Worm (Caenorhabditis elegans) whole organism, early embryonic: Measurements from ENCODE around the gene clic-1.

Experiments
- B0310.2 ChIP-seq: sonication (generic microtip); optimal IDR thresholded peaks from 2 replicates; lab custom pipeline; 2016; ENCODE audit warnings: mild to moderate bottlenecking, missing genetic modification characterization, missing compliant biosample characterization
- F13C5.2 ChIP-seq: sonication (generic microtip); optimal IDR thresholded peaks from 2 replicates; lab custom pipeline; 2017; ENCODE audit warnings: mild to moderate bottlenecking, missing genetic modification characterization, inconsistent platforms, missing compliant biosample characterization
- aly-1 ChIP-seq: sonication (generic microtip); optimal IDR thresholded peaks from 2 replicates; lab custom pipeline; 2016; ENCODE audit warnings: missing genetic modification characterization, missing compliant biosample characterization
- ama-1 ChIP-seq: fragments of 150-350 bp; optimal IDR thresholded peaks from 2 replicates; lab custom pipeline; 2014
- ceh-13 ChIP-seq: fragments of 200-800 bp; sonication (Bioruptor generic); optimal IDR thresholded peaks from 2 replicates; lab custom pipeline; 2018; ENCODE audit warnings: mild to moderate bottlenecking, missing genetic modification characterization, missing compliant biosample characterization
- ceh-36 ChIP-seq: sonication (generic microtip); optimal IDR thresholded peaks from 2 replicates; lab custom pipeline; 2016; ENCODE audit warnings: missing genetic modification characterization, inconsistent platforms, missing compliant biosample characterization
- ets-7 ChIP-seq: sonication (generic microtip); optimal IDR thresholded peaks from 2 replicates; lab custom pipeline; 2016; ENCODE audit warnings: missing genotype, missing genetic modification characterization, missing compliant biosample characterization
- flt-1 ChIP-seq: fragments of 200-800 bp; sonication (Bioruptor generic); IDR thresholded peaks from 2 replicates; pipeline ENCODE4 v1.3.6; 2022; ENCODE audit warnings: missing genetic modification characterization, missing compliant biosample characterization
- hmbx-1 ChIP-seq: sonication (generic microtip); optimal IDR thresholded peaks from 2 replicates; lab custom pipeline; 2016; ENCODE audit warnings: mild to moderate bottlenecking, missing genetic modification characterization, missing compliant biosample characterization
- hmg-4 ChIP-seq: fragments of 200-800 bp; sonication (Bioruptor generic); optimal IDR thresholded peaks from 2 replicates; lab custom pipeline; 2018; ENCODE audit warnings: mild to moderate bottlenecking, missing genetic modification characterization, missing compliant biosample characterization
- hnd-1 ChIP-seq: sonication (generic microtip); optimal IDR thresholded peaks from 2 replicates; lab custom pipeline; 2016; ENCODE audit warnings: missing genetic modification characterization, missing compliant biosample characterization
- pes-1 ChIP-seq: fragments of 200-800 bp; sonication (Bioruptor generic); IDR thresholded peaks from 2 replicates; pipeline ENCODE4 v1.3.6; 2022; ENCODE audit warnings: missing genetic modification reagents, missing genetic modification characterization, missing compliant biosample characterization
- scrt-1 ChIP-seq: fragments of 200-800 bp; sonication (Bioruptor generic); IDR thresholded peaks from 2 replicates; pipeline ENCODE4 v1.3.6; 2022; ENCODE audit warnings: missing genetic modification characterization, missing compliant biosample characterization
- sea-1 ChIP-seq: fragments of 200-800 bp; sonication (Bioruptor generic); conservative IDR thresholded peaks from 2 replicates; pipeline ENCODE4 v1.3.6; 2022; ENCODE audit warnings: missing genetic modification characterization, missing compliant biosample characterization
- tbx-11 ChIP-seq: fragments of 200-800 bp; sonication (Bioruptor generic); IDR thresholded peaks from 2 replicates; pipeline ENCODE4 v1.3.6; 2022; ENCODE audit warnings: missing genetic modification characterization, missing compliant biosample characterization
- tbx-37 ChIP-seq: fragments of 200-800 bp; sonication (Bioruptor generic); conservative IDR thresholded peaks from 2 replicates; pipeline ENCODE4 v1.3.6; 2022; ENCODE audit warnings: missing genetic modification reagents, missing genetic modification characterization, missing compliant biosample characterization
- tra-4 ChIP-seq: sonication (generic microtip); optimal IDR thresholded peaks from 2 replicates; lab custom pipeline; 2017; ENCODE audit warnings: missing genetic modification characterization, missing compliant biosample characterization

The clic-1 gene

DNA sequence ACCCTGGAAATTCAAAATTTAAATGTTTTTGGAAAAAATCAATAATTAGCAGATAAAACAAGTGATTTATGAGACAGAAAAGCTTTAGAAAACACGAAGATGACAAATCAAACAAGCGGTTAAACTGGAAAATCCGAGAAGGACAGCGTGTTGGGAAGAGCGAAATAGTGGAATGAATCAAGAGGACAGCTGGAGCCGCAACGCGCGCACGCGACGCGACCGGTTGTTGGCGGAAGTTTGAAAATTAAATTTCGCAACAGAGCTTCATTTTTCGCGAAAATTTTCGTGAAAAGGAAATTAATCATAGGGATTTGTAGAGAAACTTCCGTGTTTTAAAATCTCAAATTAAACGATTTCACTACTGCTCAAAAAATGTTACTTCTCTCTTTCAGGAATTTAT lies at the start of gene clic-1:
TSS of gene clic-1 (minus strand) at position 3 of the 400 bp plus-strand sequence.
- TF ChIP-seq hnd-1 (tag; lab: Kevin White, UChicago) (no peak), F13C5.2 (peak; percentile 63)

DNA sequence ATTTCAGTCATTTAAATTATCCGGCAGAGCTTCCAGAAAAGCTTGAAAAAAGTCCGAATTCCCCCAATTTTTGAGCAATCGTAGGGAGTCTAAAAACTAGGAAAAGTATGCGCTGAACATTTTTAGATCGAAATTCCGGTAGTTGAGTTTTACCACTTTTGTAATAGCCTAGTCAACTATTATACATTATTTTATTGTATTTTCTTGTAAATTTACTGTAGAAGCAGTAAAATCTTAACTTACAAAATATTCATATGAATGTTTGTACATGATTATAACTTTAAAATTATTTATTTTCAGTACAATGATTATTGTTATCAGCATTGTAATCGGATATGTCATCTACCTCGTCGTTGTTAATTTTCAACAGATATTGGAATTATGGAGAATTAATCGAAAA lies 46.8 kb upstream of the clic-1 start, which contains the start of gene cyp-32A1:
TSS of gene cyp-32A1 (plus strand) at position 301 of the 400 bp plus-strand sequence.
- TF ChIP-seq ets-7 (tag; lab: Kevin White, UChicago) (no peak), F13C5.2 (no peak)

DNA sequence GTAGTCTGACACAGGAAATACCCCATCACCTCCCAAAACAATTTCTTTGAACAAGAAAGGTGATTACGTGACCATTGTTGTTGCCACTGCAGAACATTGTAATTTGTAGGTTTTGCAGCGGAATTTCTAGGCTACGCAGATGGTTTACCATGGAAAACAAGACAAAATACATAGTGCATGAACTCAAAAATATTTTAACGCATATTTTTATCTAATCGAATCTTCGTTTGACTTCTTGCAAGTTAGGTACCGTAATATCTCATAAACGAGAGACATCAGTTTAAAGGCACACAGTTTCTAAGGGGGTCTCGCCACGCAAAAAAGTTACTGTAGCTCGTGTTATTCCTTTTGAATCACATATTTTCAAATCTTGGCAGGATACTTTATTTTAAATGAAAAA lies 44.3 kb upstream of the clic-1 start:
- no peak for TF ChIP-seq ets-7 (tag; lab: Kevin White, UChicago)
- no peak for TF ChIP-seq B0310.2 (tag; lab: Kevin White, UChicago)

DNA sequence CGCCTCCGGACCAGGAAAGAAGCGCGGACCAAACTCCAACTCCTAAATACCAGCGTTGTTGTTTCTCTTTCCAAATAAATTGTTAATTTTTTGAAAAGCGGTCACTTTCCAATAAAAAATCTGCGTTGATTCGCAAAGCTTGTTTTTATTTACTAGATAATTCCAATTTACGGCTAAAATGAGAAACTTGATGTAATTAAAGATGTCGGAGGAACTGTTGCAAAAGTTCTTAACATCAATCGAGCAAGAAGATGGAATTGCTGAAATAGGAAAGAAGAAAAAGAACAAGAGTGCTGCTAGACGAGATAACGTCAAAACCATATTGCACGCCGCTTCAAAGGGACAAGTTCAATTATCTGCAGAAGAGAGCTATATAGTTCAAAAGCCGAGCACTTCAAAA lies 42.4 kb upstream of the clic-1 start, which contains the start of gene C26F1.3:
TSS of gene C26F1.3 (plus strand) at position 203 of the 400 bp plus-strand sequence.
- TF ChIP-seq tbx-11 (GFP tag; lab: Robert Waterston, UW) = no peak
- no peak for TF ChIP-seq ceh-36 (tag; lab: Kevin White, UChicago)
- no peak for TF ChIP-seq sea-1
- no peak for TF ChIP-seq tbx-37 (GFP tag; lab: Robert Waterston, UW)
- TF ChIP-seq ets-7 (tag; lab: Kevin White, UChicago) = no peak
- TF ChIP-seq B0310.2 (tag; lab: Kevin White, UChicago) = no peak
- TF ChIP-seq ama-1 = no peak
- TF ChIP-seq aly-1 (tag; lab: Kevin White, UChicago) = no peak
- TF ChIP-seq F13C5.2 = no peak
- TF ChIP-seq hnd-1 (tag; lab: Kevin White, UChicago) = no peak
- no peak for TF ChIP-seq scrt-1 (GFP tag; lab: Robert Waterston, UW)
- no peak for TF ChIP-seq tra-4
- no peak for TF ChIP-seq ceh-13 (GFP tag; lab: Kevin White, UChicago)
- TF ChIP-seq pes-1 (GFP tag; lab: Robert Waterston, UW) = no peak
- TF ChIP-seq hmg-4 = no peak

DNA sequence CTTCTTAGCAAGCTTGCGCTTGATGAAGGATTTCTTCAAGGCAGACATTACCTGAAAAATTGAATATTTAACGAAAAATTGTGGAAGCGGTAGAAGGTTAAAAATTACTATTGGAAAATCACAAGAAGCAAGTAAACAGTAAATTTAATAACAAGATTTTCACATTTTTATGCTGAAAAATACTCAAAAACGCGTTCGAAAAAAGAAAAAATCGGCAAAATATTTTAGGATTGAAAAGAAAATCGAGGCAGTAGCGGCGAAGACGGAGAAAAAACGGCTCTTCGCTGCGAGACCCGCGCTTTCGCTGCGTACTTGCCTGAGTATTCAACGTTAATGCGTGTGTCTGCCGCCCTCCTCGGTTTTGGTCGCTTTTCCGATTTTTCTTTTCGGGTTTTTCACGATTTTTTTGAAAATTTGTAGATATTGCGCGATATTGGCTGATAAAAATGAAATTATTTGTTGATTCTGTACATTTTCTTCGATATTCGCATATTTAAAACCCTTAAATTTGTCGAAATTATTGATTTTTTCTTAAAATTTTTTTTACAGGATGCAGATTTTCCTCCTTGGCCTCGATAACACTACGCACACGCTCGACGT lies 41.4 kb upstream of the clic-1 start, which contains the start of the genes rpl-39 and rps-30:
TSS of gene rpl-39 (minus strand) at position 51 of the 600 bp plus-strand sequence.
TSS of gene rps-30 (plus strand) at position 550 of the 600 bp plus-strand sequence.
- TF ChIP-seq hmg-4 (peak; percentile 53), aly-1 (tag; lab: Kevin White, UChicago) (no peak), flt-1 (GFP tag; lab: Robert Waterston, UW) (peak; percentile 26; the same call in 1 of the 2 replicates), scrt-1 (GFP tag; lab: Robert Waterston, UW) (no peak), B0310.2 (tag; lab: Kevin White, UChicago) (no peak), pes-1 (GFP tag; lab: Robert Waterston, UW) (peak; percentile 37; the same call in 1 of the 2 replicates), F13C5.2 (peak; percentile 50), hnd-1 (tag; lab: Kevin White, UChicago) (no peak)

DNA sequence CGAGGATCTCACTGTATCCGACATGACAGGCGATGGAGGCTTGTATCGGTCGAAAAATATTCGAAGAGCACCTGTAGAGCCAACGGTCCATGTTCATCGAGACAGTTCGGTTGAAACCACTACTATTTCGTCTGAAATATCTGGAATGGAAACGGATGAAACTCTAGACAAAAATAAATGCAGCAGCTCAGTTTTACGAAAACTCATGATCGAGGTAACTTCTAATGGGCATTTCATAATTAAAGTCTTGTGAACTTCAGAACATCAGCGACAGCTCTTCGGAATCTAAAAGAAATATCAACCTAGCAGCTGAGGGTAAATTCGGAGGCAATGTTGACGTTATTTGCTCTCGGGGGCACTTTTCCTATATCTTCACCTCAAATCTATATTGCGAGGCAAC lies 40.5 kb upstream of the clic-1 start:
- TF ChIP-seq tra-4 = no peak
- TF ChIP-seq hmbx-1 (tag; lab: Kevin White, UChicago) = no peak
- TF ChIP-seq ets-7 (tag; lab: Kevin White, UChicago) = no peak
- no peak for TF ChIP-seq flt-1 (GFP tag; lab: Robert Waterston, UW)
- TF ChIP-seq pes-1 (GFP tag; lab: Robert Waterston, UW) = no peak
- TF ChIP-seq hnd-1 (tag; lab: Kevin White, UChicago) = no peak
- TF ChIP-seq scrt-1 (GFP tag; lab: Robert Waterston, UW) = no peak
- TF ChIP-seq F13C5.2 = no peak
- no peak for TF ChIP-seq aly-1 (tag; lab: Kevin White, UChicago)
- no peak for TF ChIP-seq hmg-4
- TF ChIP-seq tbx-37 (GFP tag; lab: Robert Waterston, UW) = no peak
- TF ChIP-seq ceh-36 (tag; lab: Kevin White, UChicago) = no peak
- TF ChIP-seq sea-1 = no peak
- TF ChIP-seq tbx-11 (GFP tag; lab: Robert Waterston, UW) = no peak
- no peak for TF ChIP-seq B0310.2 (tag; lab: Kevin White, UChicago)
- no peak for TF ChIP-seq ceh-13 (GFP tag; lab: Kevin White, UChicago)
- TF ChIP-seq ama-1 = no peak

DNA sequence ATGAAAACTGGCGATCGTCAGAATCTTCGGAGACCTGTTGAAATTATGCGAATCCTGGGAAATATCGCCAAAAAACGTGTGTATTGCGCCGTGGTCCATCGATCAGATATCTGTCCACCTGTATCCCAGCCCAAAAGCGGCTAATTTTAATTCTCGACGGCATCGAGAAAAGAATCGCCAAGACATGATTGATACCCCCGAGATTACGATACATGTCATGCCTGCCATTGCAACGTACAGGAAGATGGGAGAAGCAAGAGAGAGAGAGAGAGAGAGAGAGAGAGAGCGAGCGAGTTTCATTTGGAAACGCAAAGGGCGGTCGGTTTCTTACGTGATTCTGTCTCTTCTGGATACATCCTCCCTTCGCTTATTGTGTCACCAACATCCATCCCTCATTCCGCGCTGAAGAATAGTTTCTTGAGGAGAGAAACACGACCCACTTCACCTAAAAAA lies 39.5 kb upstream of the clic-1 start, which contains the start of gene grl-10:
TSS of gene grl-10 (plus strand) at position 403 of the 453 bp plus-strand sequence.
- TF ChIP-seq flt-1 (GFP tag; lab: Robert Waterston, UW) (no peak), hmbx-1 (tag; lab: Kevin White, UChicago) (no peak), ama-1 (no peak), B0310.2 (tag; lab: Kevin White, UChicago) (no peak), hnd-1 (tag; lab: Kevin White, UChicago) (no peak), tra-4 (no peak), scrt-1 (GFP tag; lab: Robert Waterston, UW) (no peak), tbx-11 (GFP tag; lab: Robert Waterston, UW) (no peak), sea-1 (no peak)

DNA sequence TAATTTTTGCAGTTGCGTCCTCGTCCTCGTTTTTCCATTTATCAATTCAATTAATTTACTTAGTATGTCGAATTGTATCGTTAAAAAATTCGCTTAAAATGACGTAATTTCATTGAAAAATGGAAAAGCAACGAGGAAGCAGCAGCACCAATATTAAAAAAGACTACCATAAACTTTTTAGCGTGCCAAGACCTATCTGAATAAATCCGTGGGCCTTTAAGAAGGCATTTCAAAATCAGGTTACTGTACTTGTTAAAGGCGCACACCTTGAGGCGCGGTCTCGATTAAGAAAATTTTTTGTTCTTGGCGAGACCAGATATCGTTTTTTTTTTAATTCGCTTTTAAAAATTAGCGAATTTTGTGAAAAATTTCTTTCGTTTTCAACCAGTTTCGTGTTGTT lies 38.9 kb upstream of the clic-1 start:
- TF ChIP-seq ets-7 (tag; lab: Kevin White, UChicago) (no peak), aly-1 (tag; lab: Kevin White, UChicago) (no peak), tra-4 (no peak), ceh-36 (tag; lab: Kevin White, UChicago) (no peak), tbx-11 (GFP tag; lab: Robert Waterston, UW) (no peak), F13C5.2 (no peak), tbx-37 (GFP tag; lab: Robert Waterston, UW) (no peak), hmbx-1 (tag; lab: Kevin White, UChicago) (no peak), flt-1 (GFP tag; lab: Robert Waterston, UW) (no peak)
